Worm (Caenorhabditis elegans): Measurements from ENCODE around the gene erh-1.

DNA sequence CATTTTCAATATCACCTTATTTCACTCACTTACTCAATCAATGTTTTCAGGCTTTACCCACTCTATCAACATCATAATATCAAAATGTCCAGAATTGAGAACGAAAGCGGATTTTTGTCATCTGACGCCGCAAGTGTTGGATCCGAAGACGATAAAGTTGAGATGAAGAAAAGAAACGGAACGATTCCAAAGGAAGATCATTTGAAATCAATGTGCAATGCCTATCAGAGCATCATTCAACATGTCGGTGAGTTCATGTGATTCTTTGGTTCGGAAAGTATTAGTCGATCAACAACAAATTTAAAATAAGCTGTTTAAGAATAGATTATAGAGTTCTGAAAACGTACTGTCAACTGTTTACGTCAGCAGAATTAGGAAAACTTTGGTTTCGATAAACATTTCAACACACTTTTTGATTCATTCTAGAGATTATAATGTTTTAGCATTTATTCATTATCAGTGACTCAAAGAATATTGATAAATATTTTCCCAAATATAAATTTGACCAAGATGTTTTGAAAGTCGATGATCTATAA, 14.0 kb downstream of the erh-1 start, which contains the start of gene cat-4:
- TF ChIP-seq lin-35 (GFP tag; optimal IDR thresholded peaks at IDR 0.05) (no peak), C04F5.9 (tag; optimal IDR thresholded peaks at IDR 0.05) (no peak), mdl-1 (tag; optimal IDR thresholded peaks at IDR 0.05) (no peak)

All from whole organism, L1 larva.